Worm (Caenorhabditis elegans) whole organism, midembryonic: ENCODE data around the gene F29B9.12.

Source experiments
- T22C8.4 ChIP-seq: fragments of 200-800 bp; sonication (Bioruptor generic); IDR thresholded peaks from 2 replicates; pipeline ENCODE4 v1.3.6; 2022; ENCODE audit warnings: missing genetic modification characterization, missing compliant biosample characterization
- flt-1 ChIP-seq: fragments of 200-800 bp; sonication (Bioruptor generic); IDR thresholded peaks from 2 replicates; pipeline ENCODE4 v1.3.6; 2022; ENCODE audit warnings: missing genetic modification characterization, missing compliant biosample characterization

DNA sequence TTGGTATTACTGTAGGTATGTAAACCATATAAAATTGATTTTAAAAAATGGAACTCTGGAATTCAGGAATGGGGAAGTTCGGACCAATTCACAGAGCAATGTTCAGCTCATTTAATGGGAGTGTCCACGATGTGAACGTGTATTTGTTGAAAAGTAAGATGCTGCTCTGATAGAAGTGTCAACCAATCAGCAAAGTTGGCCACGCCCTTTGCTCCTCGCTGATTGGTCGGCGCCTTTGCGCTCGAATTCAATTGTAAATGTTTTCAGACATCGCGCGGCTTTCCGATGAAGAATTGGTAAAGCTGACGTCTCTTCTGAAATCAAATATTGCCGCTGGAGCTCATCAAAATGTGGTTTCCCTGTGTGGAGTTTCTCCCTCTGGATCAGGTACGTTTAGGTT is 13.8 kb downstream of the F29B9.12 start:
- no peak for TF ChIP-seq T22C8.4 (GFP tag; lab: Robert Waterston, UW)
- TF ChIP-seq flt-1 (GFP tag; lab: Robert Waterston, UW) = no peak
